Worm (Caenorhabditis elegans) whole organism, young adult: ENCODE results near the gene C45G9.11.
A peak's percentile ranks its signal among the peaks of the same experiment; 100 is the strongest.

Experiments used
- B0336.3 ChIP-seq: fragments of 200-800 bp; sonication (Bioruptor generic); IDR thresholded peaks from 2 replicates; pipeline ENCODE4 v1.3.6; 2022; ENCODE audit warnings: missing genetic modification characterization, missing compliant biosample characterization
- D2030.7 ChIP-seq: fragments of 200-800 bp; sonication (Bioruptor generic); IDR thresholded peaks from 2 replicates; pipeline ENCODE4 v1.3.6; 2022; ENCODE audit warnings: missing genetic modification reagents, missing genetic modification characterization, missing compliant biosample characterization
- F10E7.11 ChIP-seq: sonication (generic microtip); optimal IDR thresholded peaks from 2 replicates; lab custom pipeline; 2017; ENCODE audit warnings: mild to moderate bottlenecking, missing genetic modification characterization, moderate library complexity, missing compliant biosample characterization
- F33H1.4 ChIP-seq: fragments of 200-800 bp; sonication (Bioruptor generic); IDR thresholded peaks from 2 replicates; pipeline ENCODE4 v1.3.6; 2022; ENCODE audit warnings: missing genetic modification reagents, missing genetic modification characterization, missing compliant biosample characterization
- F37B4.10 ChIP-seq: fragments of 200-800 bp; sonication (Bioruptor generic); IDR thresholded peaks from 2 replicates; pipeline ENCODE4 v1.3.6; 2022; ENCODE audit warnings: missing genetic modification characterization, missing compliant biosample characterization
- K12H6.12 ChIP-seq: fragments of 200-800 bp; sonication (Bioruptor generic); optimal IDR thresholded peaks from 2 replicates; lab custom pipeline; 2018; ENCODE audit warnings: mild to moderate bottlenecking, missing genetic modification characterization, missing compliant biosample characterization
- Y53F4B.3 ChIP-seq: fragments of 200-800 bp; sonication (Bioruptor generic); IDR thresholded peaks from 2 replicates; pipeline ENCODE4 v1.3.6; 2022; ENCODE audit warnings: missing genetic modification reagents, missing genetic modification characterization, missing compliant biosample characterization
- akir-1 ChIP-seq: fragments of 200-800 bp; sonication (Bioruptor generic); optimal IDR thresholded peaks from 2 replicates; lab custom pipeline; 2018; ENCODE audit warnings: mild to moderate bottlenecking, missing genetic modification characterization, moderate library complexity, missing compliant biosample characterization
- atf-7 ChIP-seq: sonication (generic microtip); optimal IDR thresholded peaks from 2 replicates; lab custom pipeline; 2017; ENCODE audit warnings: mild to moderate bottlenecking, missing genetic modification characterization, missing compliant biosample characterization
- attf-3 ChIP-seq: fragments of 200-800 bp; sonication (Bioruptor generic); conservative IDR thresholded peaks from 2 replicates; pipeline ENCODE4 v1.3.6; 2022; ENCODE audit warnings: missing genetic modification reagents, missing genetic modification characterization, missing compliant biosample characterization
- ccch-3 ChIP-seq: fragments of 200-800 bp; sonication (Bioruptor generic); optimal IDR thresholded peaks from 2 replicates; lab custom pipeline; 2018; ENCODE audit warnings: mild to moderate bottlenecking, missing genetic modification characterization, missing compliant biosample characterization
- cebp-1 ChIP-seq, 2 experiments: fragments of 200-800 bp in 1 of 2; sonication (Bioruptor generic) in 1 of 2; sonication (generic microtip) in 1 of 2; IDR thresholded peaks in 1 of 2; optimal IDR thresholded peaks in 1 of 2; 2 replicates each; pipeline versions ENCODE4 v1.3.6 to Lab custom; 2017 to 2022; ENCODE audit warnings: missing compliant biosample characterization in 2 of 2, missing genetic modification characterization in 2 of 2, mild to moderate bottlenecking in 1 of 2, missing genetic modification reagents in 1 of 2, moderate library complexity in 1 of 2
- cebp-2 ChIP-seq: fragments of 200-800 bp; sonication (Bioruptor generic); IDR thresholded peaks from 2 replicates; pipeline ENCODE4 v1.3.6; 2022; ENCODE audit warnings: missing genetic modification characterization, missing compliant biosample characterization
- ceh-58 ChIP-seq: fragments of 200-800 bp; sonication (Bioruptor generic); IDR thresholded peaks from 2 replicates; pipeline ENCODE4 v1.3.6; 2022; ENCODE audit warnings: missing genetic modification characterization, missing compliant biosample characterization
- ceh-79 ChIP-seq: sonication (generic microtip); optimal IDR thresholded peaks from 2 replicates; lab custom pipeline; 2017; ENCODE audit warnings: mild to moderate bottlenecking, missing genetic modification characterization, missing compliant biosample characterization
- dox-1 ChIP-seq: fragments of 200-800 bp; sonication (Bioruptor generic); IDR thresholded peaks from 2 replicates; pipeline ENCODE4 v1.3.6; 2022; ENCODE audit warnings: missing genetic modification reagents, missing genetic modification characterization, missing compliant biosample characterization
- dpff-1 ChIP-seq: sonication (generic microtip); optimal IDR thresholded peaks from 2 replicates; lab custom pipeline; 2017; ENCODE audit warnings: mild to moderate bottlenecking, missing genetic modification characterization, missing compliant biosample characterization
- efl-1 ChIP-seq: fragments of 150-350 bp; optimal IDR thresholded peaks from 2 replicates; lab custom pipeline; 2014; ENCODE audit warnings: missing biosample characterization, missing genetic modification reagents, missing genetic modification characterization
- fkh-3 ChIP-seq: sonication (generic microtip); optimal IDR thresholded peaks from 2 replicates; lab custom pipeline; 2016; ENCODE audit warnings: mild to moderate bottlenecking, missing genetic modification characterization, missing compliant biosample characterization
- gei-17 ChIP-seq: fragments of 200-800 bp; sonication (Bioruptor generic); optimal IDR thresholded peaks from 2 replicates; lab custom pipeline; 2018; ENCODE audit warnings: mild to moderate bottlenecking, missing genetic modification characterization, missing compliant biosample characterization
- him-1 ChIP-seq: sonication (generic microtip); optimal IDR thresholded peaks from 2 replicates; lab custom pipeline; 2016; ENCODE audit warnings: missing genotype, missing genetic modification reagents, missing genetic modification characterization, missing compliant biosample characterization
- hlh-12 ChIP-seq: sonication (generic microtip); optimal IDR thresholded peaks from 2 replicates; lab custom pipeline; 2016; ENCODE audit warnings: missing genetic modification characterization, missing compliant biosample characterization
- hsf-1 ChIP-seq: fragments of 200-800 bp; sonication (Bioruptor generic); IDR thresholded peaks from 2 replicates; pipeline ENCODE4 v1.3.6; 2022; ENCODE audit warnings: missing genetic modification reagents, missing genetic modification characterization, missing compliant biosample characterization
- lag-1 ChIP-seq: fragments of 200-800 bp; sonication (Bioruptor generic); IDR thresholded peaks from 2 replicates; pipeline ENCODE4 v1.3.6; 2022; ENCODE audit warnings: missing genetic modification reagents, missing genetic modification characterization, missing compliant biosample characterization
- lin-40 ChIP-seq: sonication (generic microtip); optimal IDR thresholded peaks from 2 replicates; lab custom pipeline; 2016; ENCODE audit warnings: missing genetic modification characterization, mild to moderate bottlenecking, missing compliant biosample characterization, missing genotype, missing genetic modification reagents
- lin-54 ChIP-seq: fragments of 200-800 bp; sonication (Bioruptor generic); optimal IDR thresholded peaks from 2 replicates; lab custom pipeline; 2018; ENCODE audit warnings: mild to moderate bottlenecking, missing genetic modification characterization, missing compliant biosample characterization
- lsl-1 ChIP-seq: fragments of 200-800 bp; sonication (Bioruptor generic); optimal IDR thresholded peaks from 2 replicates; lab custom pipeline; 2018; ENCODE audit warnings: mild to moderate bottlenecking, missing genetic modification characterization, moderate library complexity, missing compliant biosample characterization
- lsy-27 ChIP-seq: sonication (generic microtip); optimal IDR thresholded peaks from 2 replicates; lab custom pipeline; 2017; ENCODE audit warnings: missing genetic modification characterization, mild to moderate bottlenecking, missing compliant biosample characterization, antibody characterized with exemption, missing genotype, borderline replicate concordance; ENCODE audit not compliant: insufficient read depth
- madf-6 ChIP-seq: fragments of 200-800 bp; sonication (Bioruptor generic); IDR thresholded peaks from 2 replicates; pipeline ENCODE4 v1.3.6; 2022; ENCODE audit warnings: missing genetic modification reagents, missing genetic modification characterization, missing compliant biosample characterization
- mcd-1 ChIP-seq: fragments of 200-800 bp; sonication (Bioruptor generic); IDR thresholded peaks from 2 replicates; pipeline ENCODE4 v1.3.6; 2022; ENCODE audit warnings: missing genetic modification reagents, missing genetic modification characterization, missing compliant biosample characterization
- mel-28 ChIP-seq: sonication (generic microtip); optimal IDR thresholded peaks from 2 replicates; lab custom pipeline; 2016; ENCODE audit warnings: borderline replicate concordance, mild to moderate bottlenecking, missing genetic modification characterization, missing compliant biosample characterization
- mxl-1 ChIP-seq: sonication (generic microtip); optimal IDR thresholded peaks from 2 replicates; lab custom pipeline; 2016; ENCODE audit warnings: missing genetic modification characterization, missing compliant biosample characterization
- nfyb-1 ChIP-seq: fragments of 200-800 bp; sonication (Bioruptor generic); IDR thresholded peaks from 2 replicates; pipeline ENCODE4 v1.3.6; 2022; ENCODE audit warnings: missing genetic modification reagents, missing genetic modification characterization, missing compliant biosample characterization
- nhr-120 ChIP-seq: fragments of 200-800 bp; sonication (Bioruptor generic); IDR thresholded peaks from 2 replicates; pipeline ENCODE4 v1.3.6; 2022; ENCODE audit warnings: missing genetic modification characterization, missing compliant biosample characterization
- nhr-179 ChIP-seq: sonication (generic microtip); optimal IDR thresholded peaks from 2 replicates; lab custom pipeline; 2016; ENCODE audit warnings: mild to moderate bottlenecking, missing genetic modification characterization, missing compliant biosample characterization
- nhr-27 ChIP-seq: fragments of 200-800 bp; sonication (Bioruptor generic); optimal IDR thresholded peaks from 2 replicates; lab custom pipeline; 2018; ENCODE audit warnings: mild to moderate bottlenecking, missing genetic modification characterization, moderate library complexity, missing compliant biosample characterization
- nhr-80 ChIP-seq: sonication (generic microtip); optimal IDR thresholded peaks from 2 replicates; lab custom pipeline; 2016; ENCODE audit warnings: missing genetic modification characterization, missing compliant biosample characterization
- nhr-90 ChIP-seq: sonication (generic microtip); optimal IDR thresholded peaks from 2 replicates; lab custom pipeline; 2016; ENCODE audit warnings: missing genotype, mild to moderate bottlenecking, missing genetic modification characterization, missing compliant biosample characterization
- rec-8 ChIP-seq, 2 experiments: sonication (generic microtip); optimal IDR thresholded peaks; 2 replicates each; lab custom pipeline; 2016; ENCODE audit warnings: mild to moderate bottlenecking in 2 of 2, missing genetic modification characterization in 2 of 2, missing genetic modification reagents in 2 of 2, missing genotype in 2 of 2, missing biosample characterization in 1 of 2, missing compliant biosample characterization in 1 of 2, moderate library complexity in 1 of 2
- sdz-38 ChIP-seq: sonication (generic microtip); optimal IDR thresholded peaks from 2 replicates; lab custom pipeline; 2016; ENCODE audit warnings: missing genotype, missing genetic modification characterization, missing compliant biosample characterization
- sea-2 ChIP-seq: fragments of 200-800 bp; sonication (Bioruptor generic); IDR thresholded peaks from 2 replicates; pipeline ENCODE4 v1.3.6; 2022; ENCODE audit warnings: missing genetic modification characterization, missing compliant biosample characterization
- tbx-9 ChIP-seq: sonication (generic microtip); optimal IDR thresholded peaks from 2 replicates; lab custom pipeline; 2016; ENCODE audit warnings: borderline replicate concordance, missing genetic modification characterization, inconsistent platforms, missing compliant biosample characterization
- unc-62 ChIP-seq: fragments of 150-350 bp; optimal IDR thresholded peaks from 2 replicates; lab custom pipeline; 2014; ENCODE audit warnings: missing biosample characterization, missing genetic modification reagents, missing genetic modification characterization
- xnd-1 ChIP-seq: sonication (generic microtip); optimal IDR thresholded peaks from 2 replicates; lab custom pipeline; 2016; ENCODE audit warnings: missing genotype, missing genetic modification reagents, missing genetic modification characterization, missing compliant biosample characterization
- ztf-25 ChIP-seq: fragments of 200-800 bp; sonication (Bioruptor generic); IDR thresholded peaks from 2 replicates; pipeline ENCODE4 v1.3.6; 2022; ENCODE audit warnings: missing genetic modification reagents, missing genetic modification characterization, missing compliant biosample characterization
- ztf-6 ChIP-seq: fragments of 200-800 bp; sonication (Bioruptor generic); IDR thresholded peaks from 2 replicates; pipeline ENCODE4 v1.3.6; 2022; ENCODE audit warnings: missing genetic modification reagents, missing genetic modification characterization, missing compliant biosample characterization

The C45G9.11 gene

DNA sequence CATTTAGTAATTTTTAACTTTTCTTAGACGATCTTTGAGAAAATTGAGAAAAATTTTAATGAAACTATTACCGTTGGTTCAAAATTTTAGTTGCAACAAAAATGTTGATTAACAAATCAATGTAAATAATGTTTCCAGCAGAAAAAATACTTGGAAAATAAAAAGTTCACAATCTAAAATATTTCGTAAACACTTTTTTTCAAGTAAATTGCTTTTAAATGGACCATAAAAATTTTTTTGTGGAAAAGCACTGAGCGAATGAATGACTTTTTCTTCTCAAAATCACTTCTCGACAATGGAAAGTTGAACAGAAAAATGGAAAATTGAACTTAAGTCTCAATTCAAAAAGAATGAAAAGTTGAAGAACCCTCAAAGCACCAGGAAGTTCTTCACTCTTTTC is 15.0 kb downstream of the C45G9.11 start, which contains the start of gene C45G9.8:
Gene C45G9.8, minus strand, starts transcription at position 101 of the 400 bp plus-strand sequence.
- TF ChIP-seq F37B4.10 (GFP tag; lab: Robert Waterston, UW) (no peak), cebp-2 (GFP tag; lab: Robert Waterston, UW) (no peak), nfyb-1 (GFP tag; lab: Robert Waterston, UW) (no peak), nhr-80 (no peak), efl-1 (GFP tag; lab: Kevin White, UChicago) (no peak)

DNA sequence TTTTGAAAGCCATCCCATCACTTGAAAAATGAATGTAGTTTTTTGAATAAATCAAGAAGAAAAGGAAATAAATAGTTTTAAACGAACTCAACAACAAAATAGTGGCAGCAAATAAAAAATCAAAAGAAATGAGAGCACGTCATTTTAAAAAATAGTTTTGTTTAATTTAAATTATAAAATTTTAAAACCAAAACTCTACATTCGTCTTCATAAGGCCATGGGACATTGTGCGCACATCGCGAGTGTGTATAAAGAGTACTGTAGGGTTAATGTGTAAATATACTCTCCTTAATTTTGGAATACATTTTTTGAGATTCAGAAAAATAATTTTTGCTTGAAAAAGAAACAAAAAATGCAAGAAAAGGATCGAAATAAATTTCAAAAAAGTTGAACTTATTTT is 16.6 kb downstream of the C45G9.11 start, which contains the start of gene C45G9.15:
Gene C45G9.15, minus strand, starts transcription at position 101 of the 400 bp plus-strand sequence.
- TF ChIP-seq lin-40 (tag; lab: Kevin White, UChicago) (no peak), attf-3 (no peak), hlh-12 (tag; lab: Kevin White, UChicago) (no peak), Y53F4B.3 (no peak), sdz-38 (no peak), ceh-58 (GFP tag; lab: Robert Waterston, UW) (no peak), tbx-9 (tag; lab: Kevin White, UChicago) (no peak), lsy-27 (tag; lab: Kevin White, UChicago) (no peak), B0336.3 (GFP tag; lab: Robert Waterston, UW) (no peak)

DNA sequence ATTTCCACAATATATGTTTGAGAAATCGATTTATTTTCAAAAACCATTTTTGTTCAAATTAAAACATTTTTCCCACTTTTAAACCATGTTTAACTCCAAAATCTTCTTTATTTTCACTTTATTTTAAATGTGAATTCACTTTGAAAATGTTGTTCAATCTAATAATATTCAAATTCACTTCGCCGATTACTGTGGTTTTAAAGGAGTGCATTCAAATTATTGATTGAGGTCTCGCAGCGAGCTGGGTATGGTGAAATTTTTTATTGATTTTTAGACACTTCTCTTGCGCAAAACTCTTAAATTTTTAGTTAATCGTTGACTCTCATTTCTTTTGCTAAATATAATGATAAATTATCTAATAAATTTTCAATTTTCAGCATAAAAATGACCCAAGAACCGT is 20.8 kb downstream of the C45G9.11 start, which contains the start of gene C45G9.5:
Gene C45G9.5, plus strand, starts transcription at position 378 of the 400 bp plus-strand sequence.
- TF ChIP-seq madf-6 (GFP tag; lab: Robert Waterston, UW) = peak; percentile 90
- TF ChIP-seq ceh-79 (tag; lab: Kevin White, UChicago) = no peak
- TF ChIP-seq rec-8 (tag; optimal IDR thresholded peaks at IDR 0.05; lab: Kevin White, UChicago) = no peak
- no peak for TF ChIP-seq mcd-1 (GFP tag; lab: Robert Waterston, UW)
- TF ChIP-seq sea-2 (GFP tag; lab: Robert Waterston, UW) = no peak
- no peak for TF ChIP-seq D2030.7 (GFP tag; lab: Robert Waterston, UW)
- TF ChIP-seq ztf-25 (GFP tag; lab: Robert Waterston, UW) = no peak
- TF ChIP-seq nhr-90 (tag; lab: Kevin White, UChicago) = no peak
- TF ChIP-seq ztf-6 (GFP tag; lab: Robert Waterston, UW) = no peak
- TF ChIP-seq nhr-120 (GFP tag; lab: Robert Waterston, UW) = no peak
- no peak for TF ChIP-seq lsy-27 (tag; lab: Kevin White, UChicago)
- TF ChIP-seq sdz-38 = no peak
- no peak for TF ChIP-seq nhr-179 (tag; lab: Kevin White, UChicago)
- TF ChIP-seq atf-7 = no peak
- TF ChIP-seq dox-1 (GFP tag; lab: Robert Waterston, UW) = no peak
- no peak for TF ChIP-seq B0336.3 (GFP tag; lab: Robert Waterston, UW)
- peak; percentile 82 for TF ChIP-seq lin-54 (GFP tag; lab: Kevin White, UChicago)
- no peak for TF ChIP-seq mxl-1 (tag; lab: Kevin White, UChicago)
- peak; percentile 18 for TF ChIP-seq him-1 (tag; lab: Kevin White, UChicago)
- peak; percentile 85 for TF ChIP-seq xnd-1
- no peak for TF ChIP-seq gei-17
- no peak for TF ChIP-seq hsf-1 (GFP tag; lab: Robert Waterston, UW)
- no peak for TF ChIP-seq fkh-3 (tag; lab: Kevin White, UChicago)
- TF ChIP-seq akir-1 (GFP tag; lab: Kevin White, UChicago) = no peak
- TF ChIP-seq ccch-3 (GFP tag; lab: Kevin White, UChicago) = no peak
- TF ChIP-seq F33H1.4 = peak; percentile 86
- peak; percentile 8 for TF ChIP-seq efl-1 (GFP tag; lab: Kevin White, UChicago)
- peak; percentile 91 for TF ChIP-seq lsl-1
- TF ChIP-seq K12H6.12 (tag; lab: Kevin White, UChicago) = no peak
- TF ChIP-seq nhr-27 (tag; lab: Kevin White, UChicago) = no peak
- no peak for TF ChIP-seq mel-28
- no peak for TF ChIP-seq F10E7.11
- no peak for TF ChIP-seq cebp-1 (GFP tag; IDR thresholded peaks at IDR 0.05; lab: Robert Waterston, UW)
- no peak for TF ChIP-seq cebp-1 (tag; optimal IDR thresholded peaks at IDR 0.05; lab: Kevin White, UChicago)
- no peak for TF ChIP-seq lag-1
- no peak for TF ChIP-seq dpff-1 (tag; lab: Kevin White, UChicago)
- TF ChIP-seq unc-62 = no peak
